Fruit fly (Drosophila melanogaster) whole organism, prepupa: ENCODE measurements around the gene CG31627.
A peak's percentile ranks its signal among the peaks of the same experiment; 100 is the strongest.

Source experiments
- CG15336 ChIP-seq: fragments of 200-800 bp; sonication (Bioruptor generic); IDR thresholded peaks from 2 replicates; pipeline ENCODE4 v1.3.6; 2022; ENCODE audit warnings: missing biosample characterization, missing genetic modification characterization
- CG16779 ChIP-seq: fragments of 200-800 bp; sonication (Bioruptor generic); optimal IDR thresholded peaks from 3 replicates; lab custom pipeline; 2017; ENCODE audit warnings: missing biosample characterization, mild to moderate bottlenecking, missing genetic modification characterization
- CG6163 ChIP-seq: fragments of 200-800 bp; sonication (Bioruptor generic); IDR thresholded peaks from 3 replicates; pipeline ENCODE4 v1.3.6; 2022; ENCODE audit warnings: missing biosample characterization, missing genetic modification characterization
- CG7368 ChIP-seq: fragments of 200-800 bp; sonication (Bioruptor generic); optimal IDR thresholded peaks from 3 replicates; lab custom pipeline; 2016; ENCODE audit warnings: missing biosample characterization, missing genetic modification characterization
- cyc ChIP-seq: fragments of 200-800 bp; sonication (Bioruptor generic); optimal IDR thresholded peaks from 3 replicates; lab custom pipeline; 2016; ENCODE audit warnings: missing biosample characterization, missing genetic modification characterization
- dsx ChIP-seq: fragments of 200-800 bp; optimal IDR thresholded peaks from 3 replicates; lab custom pipeline; 2019; ENCODE audit warnings: missing biosample characterization, mild to moderate bottlenecking, missing genetic modification characterization, moderate library complexity; ENCODE audit not compliant: poor library complexity, severe bottlenecking
- eg ChIP-seq: fragments of 200-800 bp; sonication (Bioruptor generic); IDR thresholded peaks from 3 replicates; pipeline ENCODE4 v1.3.6; 2022; ENCODE audit warnings: missing biosample characterization, missing genetic modification characterization
- fd85E ChIP-seq: fragments of 200-800 bp; sonication (Bioruptor generic); optimal IDR thresholded peaks from 3 replicates; lab custom pipeline; 2016; ENCODE audit warnings: missing biosample characterization, missing genetic modification characterization
- net ChIP-seq: fragments of 200-800 bp; sonication (Bioruptor generic); optimal IDR thresholded peaks from 3 replicates; lab custom pipeline; 2016; ENCODE audit warnings: missing biosample characterization, missing genetic modification characterization
- ss ChIP-seq, 2 experiments: fragments of 200-800 bp; sonication (Bioruptor generic); optimal IDR thresholded peaks; 2 replicates in 1 of 2; 3 replicates in 1 of 2; lab custom pipeline; 2017 to 2018; ENCODE audit warnings: mild to moderate bottlenecking in 2 of 2, missing biosample characterization in 2 of 2, missing genetic modification characterization in 2 of 2, moderate library complexity in 1 of 2

CG31627 gene

DNA sequence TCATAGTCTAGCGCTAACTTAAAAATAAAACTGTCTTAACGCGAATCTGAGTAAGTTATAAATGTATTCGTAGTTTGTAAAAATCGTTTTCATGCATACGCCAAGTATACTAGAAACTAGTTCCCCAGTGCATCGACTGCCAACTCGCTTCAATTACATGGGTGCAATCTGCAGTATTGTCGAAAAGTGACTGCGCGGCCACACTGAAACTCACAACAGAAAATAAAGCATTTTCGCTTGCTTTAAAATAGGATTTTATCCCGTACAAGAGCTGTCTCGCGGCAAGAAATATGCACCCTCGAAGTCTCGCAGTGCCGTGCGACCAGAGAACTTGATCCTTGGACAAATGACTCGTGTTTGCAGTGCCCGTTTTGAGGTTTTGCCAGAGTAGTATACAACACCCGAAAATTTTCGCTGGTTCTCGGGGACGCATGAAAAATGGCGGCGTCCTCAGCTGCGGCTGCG, 48.1 kb downstream of the CG31627 start, which contains the start of gene CG8677:
Gene CG8677, plus strand, starts transcription at position 199 of the 465 bp plus-strand sequence.
- TF ChIP-seq CG6163 (GFP tag; lab: Robert Waterston, UW) (0 out of 3 replicates have a peak, but pooled peaks have one; percentile 41), CG7368 (GFP tag; lab: Kevin White, UChicago) (no peak), eg (GFP tag; lab: Robert Waterston, UW) (0 out of 3 replicates have a peak, but pooled peaks have one; percentile 17)

DNA sequence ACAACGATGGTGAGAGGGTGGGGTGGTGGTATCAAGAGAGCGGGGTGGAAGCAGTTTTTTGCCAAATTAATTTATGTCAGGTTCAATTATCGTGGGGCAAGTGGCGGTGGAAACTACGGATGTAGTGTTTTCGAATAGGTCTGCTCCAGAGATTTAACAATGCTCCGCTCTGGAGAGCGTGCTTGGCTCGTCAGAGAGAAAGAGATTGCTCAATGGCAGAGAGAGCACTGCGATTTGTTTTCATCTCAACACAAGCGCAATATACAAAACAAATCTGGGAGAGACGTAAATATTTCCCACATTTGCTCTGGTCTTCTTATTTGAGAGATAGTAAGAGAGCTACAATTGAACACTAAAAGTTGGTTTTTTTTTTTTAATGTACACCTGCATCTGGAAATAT, 48.8 kb downstream of the CG31627 start:
- TF ChIP-seq CG16779 (no peak), dsx (GFP tag; lab: Kevin White, UChicago) (no peak), fd85E (GFP tag; lab: Kevin White, UChicago) (no peak), CG15336 (GFP tag; lab: Robert Waterston, UW) (peak; percentile 48; the same call in 1 of the 2 replicates), ss (GFP tag; optimal IDR thresholded peaks at IDR 0.05; lab: Kevin White, UChicago) (no peak), net (GFP tag; lab: Kevin White, UChicago) (no peak), cyc (GFP tag; lab: Kevin White, UChicago) (no peak)
- TF ChIP-seq, all 60 proteins: peak for 1
